Worm (Caenorhabditis elegans) whole organism, L3 larva: Measurements from ENCODE around the gene F23F1.4.

ENCODE experiments used
- ceh-9 ChIP-seq: sonication (generic microtip); optimal IDR thresholded peaks from 2 replicates; lab custom pipeline; 2018; ENCODE audit warnings: missing biosample characterization, missing genetic modification characterization
- elt-3 ChIP-seq, 3 experiments: fragments of 150-350 bp in 1 of 3; sonication (generic microtip) in 2 of 3; optimal IDR thresholded peaks; 2 replicates in 2 of 3; 4 replicates in 1 of 3; lab custom pipeline; 2014 to 2017; ENCODE audit warnings: missing biosample characterization in 3 of 3, missing genetic modification characterization in 3 of 3
- jun-1 ChIP-seq: fragments of 150-350 bp; optimal IDR thresholded peaks from 2 replicates; lab custom pipeline; 2014; ENCODE audit warnings: missing biosample characterization, missing genetic modification reagents, missing genetic modification characterization
- mdl-1 ChIP-seq: fragments of 150-350 bp; optimal IDR thresholded peaks from 2 replicates; lab custom pipeline; 2014; ENCODE audit warnings: missing biosample characterization, missing genetic modification characterization
- nhr-25 ChIP-seq: sonication (generic microtip); optimal IDR thresholded peaks from 2 replicates; lab custom pipeline; 2017; ENCODE audit warnings: missing biosample characterization, missing genetic modification characterization
- nhr-77 ChIP-seq: fragments of 150-350 bp; optimal IDR thresholded peaks from 2 replicates; lab custom pipeline; 2014; ENCODE audit warnings: missing biosample characterization, missing genetic modification characterization
- pha-4 ChIP-seq: fragments of 150-350 bp; optimal IDR thresholded peaks from 2 replicates; lab custom pipeline; 2014; ENCODE audit warnings: missing biosample characterization, missing genetic modification reagents, missing genetic modification characterization
- skn-1 ChIP-seq: fragments of 150-350 bp; optimal IDR thresholded peaks from 2 replicates; lab custom pipeline; 2014; ENCODE audit warnings: missing biosample characterization, missing genetic modification characterization
- ztf-11 ChIP-seq: fragments of 150-350 bp; optimal IDR thresholded peaks from 2 replicates; lab custom pipeline; 2014; ENCODE audit warnings: missing biosample characterization, missing genetic modification characterization

DNA sequence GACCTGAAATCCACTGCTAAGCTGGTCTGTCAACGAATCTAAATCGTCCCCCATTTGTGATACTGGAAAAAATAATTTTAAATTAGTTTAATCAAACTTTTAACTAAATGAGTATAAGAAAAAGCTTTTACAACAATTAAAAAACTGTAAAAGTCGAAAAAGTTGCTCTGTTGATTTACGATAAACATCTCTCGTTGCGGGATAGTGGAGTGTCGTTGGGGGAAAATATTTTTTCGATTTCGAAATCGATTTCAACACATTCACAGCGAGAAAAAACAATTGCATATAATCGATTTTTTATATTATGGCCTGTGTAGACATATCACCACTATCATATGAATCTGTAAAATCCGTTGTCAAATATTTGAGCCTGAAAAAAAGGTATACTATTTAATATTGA lies 3.3 kb upstream of the F23F1.4 start, which contains the start of the genes F23F1.5 and fbxc-54:
- TF ChIP-seq nhr-77 (tag; lab: Kevin White, UChicago) = no peak
- TF ChIP-seq nhr-25 (tag; lab: Kevin White, UChicago) = no peak
- no peak for TF ChIP-seq skn-1
- TF ChIP-seq elt-3 (tag; optimal IDR thresholded peaks at IDR 0.05; lab: Kevin White, UChicago) = no peak
- no peak for TF ChIP-seq ztf-11
- no peak for TF ChIP-seq pha-4 (tag; lab: Kevin White, UChicago)
- TF ChIP-seq mdl-1 (tag; lab: Kevin White, UChicago) = no peak
- no peak for TF ChIP-seq jun-1 (tag; lab: Kevin White, UChicago)
- TF ChIP-seq ceh-9 (tag; lab: Kevin White, UChicago) = no peak
